Fruit fly (Drosophila melanogaster): ENCODE measurements around the gene CG9915.

Gene CG9915

DNA sequence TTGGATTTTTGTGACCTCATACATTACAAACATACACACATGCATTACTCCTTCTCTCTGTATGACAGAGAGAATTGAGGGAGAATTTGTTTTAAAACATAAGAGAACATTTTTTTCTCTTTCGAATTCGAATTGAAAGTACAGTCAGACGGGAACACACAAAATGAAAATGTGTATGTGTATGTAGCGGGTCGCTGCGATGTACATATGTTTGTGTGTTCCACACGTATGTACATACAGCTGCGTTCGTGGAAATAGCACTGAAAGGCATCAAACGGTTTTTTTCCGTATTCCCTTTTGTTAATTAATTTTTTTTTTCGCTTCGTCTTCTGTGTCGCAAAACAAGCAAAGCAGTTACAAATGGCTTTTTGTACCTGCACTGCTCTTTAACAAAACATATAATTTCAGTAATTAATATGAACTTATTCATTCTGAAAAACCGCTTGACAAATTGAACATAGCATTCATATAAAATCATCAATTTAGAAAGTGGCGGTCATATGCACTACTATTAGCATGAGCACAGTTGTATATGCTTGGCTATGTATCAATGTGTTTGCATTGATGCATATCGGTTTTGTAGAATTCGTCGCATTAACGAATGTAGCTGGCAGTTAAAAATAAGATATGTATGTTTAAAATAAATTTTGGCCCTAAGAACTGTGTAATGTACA is 19.8 kb upstream of the CG9915 start (continued):
- TF ChIP-seq corto (GFP tag; optimal IDR thresholded peaks at IDR 0.05) (peak; percentile 53), eyg (GFP tag; optimal IDR thresholded peaks at IDR 0.05) (peak; percentile 91), Mes4 (GFP tag; optimal IDR thresholded peaks at IDR 0.05) (peak; percentile 96), Atf3 (GFP tag; optimal IDR thresholded peaks at IDR 0.05) (peak; percentile 90), chm (GFP tag; IDR thresholded peaks at IDR 0.05) (peak; percentile 91), fd102C (GFP tag; optimal IDR thresholded peaks at IDR 0.05) (peak; percentile 65), sr (GFP tag; IDR thresholded peaks at IDR 0.05) (no peak; the same call in 2 of the 3 replicates), fd64A (GFP tag; optimal IDR thresholded peaks at IDR 0.05) (peak; percentile 93), Atf6 (GFP tag; IDR thresholded peaks at IDR 0.05) (peak; percentile 94), CG15514 (GFP tag; optimal IDR thresholded peaks at IDR 0.05) (peak; percentile 89), unpg (GFP tag; optimal IDR thresholded peaks at IDR 0.05) (peak; percentile 95), Pdp1 (GFP tag; optimal IDR thresholded peaks at IDR 0.05) (peak; percentile 88 to 96), Blimp-1 (GFP tag; optimal IDR thresholded peaks at IDR 0.05) (peak; percentile 93), Stat92E (GFP tag; optimal IDR thresholded peaks at IDR 0.05) (peak in 1 of 3 experiments; percentile 90), CG14965 (GFP tag; optimal IDR thresholded peaks at IDR 0.05; ENCODE audit: borderline replicate concordance) (peak; percentile 71), HmgZ (tag; optimal IDR thresholded peaks at IDR 0.05) (peak; percentile 97), CG11247 (GFP tag; IDR thresholded peaks at IDR 0.05) (peak; percentile 84), C15 (GFP tag; IDR thresholded peaks at IDR 0.05) (peak; percentile 67; the same call in 1 of the 3 replicates), dmrt11E (tag; optimal IDR thresholded peaks at IDR 0.05) (peak; percentile 96), Aef1 (GFP tag; IDR thresholded peaks at IDR 0.05) (peak; percentile 91), CG4360 (GFP tag; IDR thresholded peaks at IDR 0.05) (peak; percentile 64; the same call in 1 of the 2 replicates), CG17186 (GFP tag; optimal IDR thresholded peaks at IDR 0.05) (peak; percentile 82), CrebB (tag; optimal IDR thresholded peaks at IDR 0.05) (peak; percentile 94), grn (GFP tag; optimal IDR thresholded peaks at IDR 0.05) (peak; percentile 91), Lim3 (GFP tag; IDR thresholded peaks at IDR 0.05) (peak; percentile 80), Max (GFP tag; optimal IDR thresholded peaks at IDR 0.05) (peak; percentile 97), CG10267 (tag; optimal IDR thresholded peaks at IDR 0.05) (peak; percentile 92), MBD-R2 (GFP tag; IDR thresholded peaks at IDR 0.05) (peak; percentile 74; the same call in 1 of the 2 replicates), twi (tag; optimal IDR thresholded peaks at IDR 0.05) (peak; percentile 94), HLH54F (GFP tag; optimal IDR thresholded peaks at IDR 0.05) (peak; percentile 96), Dad (GFP tag; optimal IDR thresholded peaks at IDR 0.05) (peak; percentile 94), E2f2 (GFP tag; IDR thresholded peaks at IDR 0.05) (peak; percentile 77), CG17829 (tag; optimal IDR thresholded peaks at IDR 0.05) (peak; percentile 96), Eip74EF (GFP tag; optimal IDR thresholded peaks at IDR 0.05) (peak in 1 of 2 experiments; percentile 98), luna (GFP tag; optimal IDR thresholded peaks at IDR 0.05) (peak; percentile 87), CG9817 (tag; optimal IDR thresholded peaks at IDR 0.05) (peak; percentile 94), dati (GFP tag; IDR thresholded peaks at IDR 0.05) (0 out of 2 replicates have a peak, but pooled peaks have one; percentile 37), BtbVII (GFP tag; optimal IDR thresholded peaks at IDR 0.05) (peak; percentile 96), phol (tag; optimal IDR thresholded peaks at IDR 0.05) (peak; percentile 97), CG16813 (GFP tag; IDR thresholded peaks at IDR 0.05; ENCODE audit: partially characterized antibody) (no peak), crc (GFP tag; optimal IDR thresholded peaks at IDR 0.05) (peak; percentile 96), NFAT (GFP tag; IDR thresholded peaks at IDR 0.05) (peak; percentile 78), oc (tag; optimal IDR thresholded peaks at IDR 0.05) (peak; percentile 91), Xrp1 (GFP tag; IDR thresholded peaks at IDR 0.05) (peak; percentile 94), CG15269 (tag; optimal IDR thresholded peaks at IDR 0.05) (peak; percentile 97), YL-1 (GFP tag; optimal IDR thresholded peaks at IDR 0.05) (peak; percentile 91), Hsf (GFP tag; optimal IDR thresholded peaks at IDR 0.05) (peak; percentile 96), B-H1 (GFP tag; IDR thresholded peaks at IDR 0.05) (peak; percentile 86)

Data from whole organism, embryonic.